Fruit fly (Drosophila melanogaster): ENCODE results near the gene CG5953.
A peak's percentile ranks its signal among the peaks of the same experiment; 100 is the strongest.

The CG5953 gene

DNA sequence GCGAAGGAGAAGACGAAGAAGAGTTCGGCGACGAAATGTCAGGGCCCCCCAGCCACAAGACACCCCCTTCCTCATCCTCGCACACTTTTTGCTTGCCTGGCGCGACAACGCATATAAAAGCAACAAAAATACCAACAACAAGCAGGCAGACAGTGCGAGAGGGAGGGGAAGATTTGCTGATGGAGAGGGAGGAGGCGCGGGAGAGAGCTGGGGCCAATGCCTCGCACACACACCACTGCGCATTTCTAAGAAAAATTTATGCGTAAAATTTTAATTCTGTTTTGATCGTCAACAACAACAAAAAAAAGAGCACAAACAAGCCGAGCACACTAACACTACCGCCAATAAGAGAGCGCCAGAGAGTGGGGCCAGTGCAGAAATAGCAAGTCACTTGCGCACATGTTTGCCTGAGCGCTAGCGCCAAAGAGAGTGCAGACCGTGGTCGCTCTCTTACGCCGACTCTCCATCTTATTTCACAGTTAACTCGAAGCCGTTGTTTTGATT lies 6.6 kb downstream of the CG5953 start (continued):
- peak; percentile 46 for TF ChIP-seq nau (GFP tag; optimal IDR thresholded peaks at IDR 0.05)
- peak; percentile 97 for TF ChIP-seq Med (GFP tag)
- no peak for TF ChIP-seq CG4424 (GFP tag; optimal IDR thresholded peaks at IDR 0.05)
- no peak for TF ChIP-seq CG7928 (GFP tag; optimal IDR thresholded peaks at IDR 0.05)
- no peak for TF ChIP-seq Camta (GFP tag; optimal IDR thresholded peaks at IDR 0.05)
- peak; percentile 57 for TF ChIP-seq fd64A (GFP tag; optimal IDR thresholded peaks at IDR 0.05)
- peak; percentile 96 for TF ChIP-seq CG10543 (GFP tag; optimal IDR thresholded peaks at IDR 0.05)
- no peak for TF ChIP-seq CG7786 (GFP tag; optimal IDR thresholded peaks at IDR 0.05)
- no peak for TF ChIP-seq eyg (GFP tag; optimal IDR thresholded peaks at IDR 0.05)
- peak; percentile 35; the same call in 1 of the 2 replicates for TF ChIP-seq E2f2 (GFP tag; IDR thresholded peaks at IDR 0.05)
- TF ChIP-seq Asciz (GFP tag; optimal IDR thresholded peaks at IDR 0.05) = no peak
- TF ChIP-seq bsh (GFP tag; optimal IDR thresholded peaks at IDR 0.05) = peak; percentile 8 to 57
- TF ChIP-seq CG4360 (GFP tag; IDR thresholded peaks at IDR 0.05) = peak; percentile 97
- peak; percentile 100 for TF ChIP-seq chinmo (GFP tag; IDR thresholded peaks at IDR 0.05; ENCODE audit: partially characterized antibody)
- peak; percentile 91 for TF ChIP-seq ftz-f1 (GFP tag; optimal IDR thresholded peaks at IDR 0.05)
- no peak for TF ChIP-seq Hmx (GFP tag; optimal IDR thresholded peaks at IDR 0.05)
- peak; percentile 10 for TF ChIP-seq CG2116 (GFP tag; optimal IDR thresholded peaks at IDR 0.05)
- no peak for TF ChIP-seq CrebB (tag; optimal IDR thresholded peaks at IDR 0.05)
- no peak for TF ChIP-seq GATAe (GFP tag; conservative IDR thresholded peaks at IDR 0.05)
- peak; percentile 18 for TF ChIP-seq NfI (GFP tag; optimal IDR thresholded peaks at IDR 0.05)
- TF ChIP-seq NFAT (GFP tag; IDR thresholded peaks at IDR 0.05) = peak; percentile 53; the same call in 1 of the 2 replicates
- TF ChIP-seq CG6791 (GFP tag; IDR thresholded peaks at IDR 0.05; ENCODE audit: partially characterized antibody) = peak; percentile 44; the same call in 1 of the 3 replicates
- no peak for TF ChIP-seq danr (GFP tag; IDR thresholded peaks at IDR 0.05)
- peak; percentile 58 for TF ChIP-seq Vsx1 (GFP tag; optimal IDR thresholded peaks at IDR 0.05)
- no peak for TF ChIP-seq HLHmδ (GFP tag; optimal IDR thresholded peaks at IDR 0.05)
- no peak for TF ChIP-seq cato (GFP tag; optimal IDR thresholded peaks at IDR 0.05; ENCODE audit: borderline replicate concordance)
- no peak for TF ChIP-seq pnt (GFP tag; optimal IDR thresholded peaks at IDR 0.05)
- no peak for TF ChIP-seq hth (optimal IDR thresholded peaks at IDR 0.05)
- TF ChIP-seq br (optimal IDR thresholded peaks at IDR 0.05) = no peak
- TF ChIP-seq CG30020 (tag; optimal IDR thresholded peaks at IDR 0.05) = no peak
- no peak for TF ChIP-seq slou (GFP tag; optimal IDR thresholded peaks at IDR 0.05)
- 0 out of 2 replicates have a peak, but pooled peaks have one; percentile 29 for TF ChIP-seq MBD-R2 (GFP tag; IDR thresholded peaks at IDR 0.05)
- peak; percentile 13 for TF ChIP-seq CG33557 (GFP tag; optimal IDR thresholded peaks at IDR 0.05)
- no peak for TF ChIP-seq CG9437 (GFP tag; optimal IDR thresholded peaks at IDR 0.05)
- TF ChIP-seq lola (GFP tag; optimal IDR thresholded peaks at IDR 0.05) = no peak
- no peak for TF ChIP-seq CG16815 (GFP tag; optimal IDR thresholded peaks at IDR 0.05)
- TF ChIP-seq Rx (GFP tag; IDR thresholded peaks at IDR 0.05) = no peak
- no peak; the same call in none of the 2 replicates for TF ChIP-seq onecut (GFP tag; IDR thresholded peaks at IDR 0.05)
- no peak for TF ChIP-seq D (optimal IDR thresholded peaks at IDR 0.05)
- TF ChIP-seq D (GFP tag; optimal IDR thresholded peaks at IDR 0.05) = no peak
- TF ChIP-seq CG1603 (tag; optimal IDR thresholded peaks at IDR 0.05) = peak; percentile 14
- no peak for TF ChIP-seq Poxn (GFP tag; IDR thresholded peaks at IDR 0.05)
- TF ChIP-seq HLH3B (GFP tag; IDR thresholded peaks at IDR 0.05) = no peak
- TF ChIP-seq Gsc (GFP tag; IDR thresholded peaks at IDR 0.05) = no peak
- no peak for TF ChIP-seq Oli (tag; optimal IDR thresholded peaks at IDR 0.05)
- no peak for TF ChIP-seq NC2α (GFP tag; optimal IDR thresholded peaks at IDR 0.05)
- no peak for TF ChIP-seq Doc3 (GFP tag; IDR thresholded peaks at IDR 0.05; ENCODE audit: partially characterized antibody)
- TF ChIP-seq sens (GFP tag) = peak; percentile 16
- peak; percentile 73 for TF ChIP-seq Deaf1 (tag; optimal IDR thresholded peaks at IDR 0.05)
- no peak for TF ChIP-seq Blimp-1 (GFP tag; optimal IDR thresholded peaks at IDR 0.05)
- peak; percentile 41 for TF ChIP-seq dm (GFP tag; optimal IDR thresholded peaks at IDR 0.05)
